Worm (Caenorhabditis elegans) whole organism, L4/young adult: ENCODE results near the gene Y66A7A.7.

ENCODE experiments used
- W03F9.2 ChIP-seq: fragments of 150-350 bp; optimal IDR thresholded peaks from 2 replicates; lab custom pipeline; 2014; ENCODE audit warnings: missing biosample characterization, missing genetic modification characterization
- dao-5 ChIP-seq: sonication (generic microtip); optimal IDR thresholded peaks from 2 replicates; lab custom pipeline; 2016; ENCODE audit warnings: missing genotype, missing genetic modification characterization, moderate library complexity, missing compliant biosample characterization
- him-1 ChIP-seq: sonication (generic microtip); optimal IDR thresholded peaks from 2 replicates; lab custom pipeline; 2016; ENCODE audit warnings: missing genotype, missing genetic modification reagents, missing genetic modification characterization, missing compliant biosample characterization

DNA sequence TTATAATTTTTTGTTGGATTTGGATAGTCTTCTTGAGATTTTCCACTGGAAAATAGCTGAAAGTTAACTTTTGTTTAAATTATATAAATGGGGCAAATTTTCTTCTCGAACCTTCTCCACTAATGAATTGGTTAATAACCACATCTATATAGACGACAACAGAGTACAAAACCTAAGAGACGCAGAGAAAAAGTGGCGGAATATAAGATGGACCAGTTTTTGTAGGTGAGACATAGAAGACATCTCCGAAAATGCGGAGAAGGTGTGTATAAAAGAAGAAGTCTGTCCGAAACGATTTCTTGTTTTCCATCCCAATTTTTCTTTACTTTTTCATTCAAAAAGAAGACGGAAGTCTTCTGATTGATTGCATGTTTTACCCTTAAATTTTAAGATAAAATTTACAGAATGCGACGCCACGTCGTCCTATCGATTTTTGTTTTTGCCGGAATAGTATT lies 4.4 kb downstream of the Y66A7A.7 start, which contains the start of gene gly-8:
- TF ChIP-seq W03F9.2 (no peak), dao-5 (tag; lab: Kevin White, UChicago) (no peak), him-1 (tag; lab: Kevin White, UChicago) (no peak)
